Worm (Caenorhabditis elegans) whole organism, mixed stage, embryonic: ENCODE data around the gene C27B7.7.

ENCODE experiments used
- M03D4.4 ChIP-seq: sonication (generic microtip); optimal IDR thresholded peaks from 2 replicates; lab custom pipeline; 2017; ENCODE audit warnings: mild to moderate bottlenecking, missing genetic modification characterization, missing compliant biosample characterization
- bed-3 ChIP-seq: fragments of 200-800 bp; sonication (Bioruptor generic); optimal IDR thresholded peaks from 3 replicates; lab custom pipeline; 2018; ENCODE audit warnings: mild to moderate bottlenecking, missing genetic modification characterization, moderate library complexity, missing compliant biosample characterization
- blmp-1 ChIP-seq: fragments of 150-350 bp; optimal IDR thresholded peaks from 2 replicates; lab custom pipeline; 2014; ENCODE audit warnings: missing biosample characterization, missing genetic modification characterization
- ceh-39 ChIP-seq: fragments of 150-350 bp; optimal IDR thresholded peaks from 2 replicates; lab custom pipeline; 2014; ENCODE audit warnings: missing biosample characterization, missing genetic modification characterization
- ceh-43 ChIP-seq: fragments of 200-800 bp; sonication (Bioruptor generic); optimal IDR thresholded peaks from 2 replicates; lab custom pipeline; 2018; ENCODE audit warnings: mild to moderate bottlenecking, missing genetic modification characterization, moderate library complexity, missing compliant biosample characterization
- ceh-83 ChIP-seq: fragments of 200-800 bp; sonication (Bioruptor generic); optimal IDR thresholded peaks from 2 replicates; lab custom pipeline; 2018; ENCODE audit warnings: mild to moderate bottlenecking, missing genetic modification characterization, missing compliant biosample characterization
- cnd-1 ChIP-seq: fragments of 200-800 bp; sonication (Bioruptor generic); optimal IDR thresholded peaks from 2 replicates; lab custom pipeline; 2018; ENCODE audit warnings: mild to moderate bottlenecking, missing genetic modification characterization, missing compliant biosample characterization
- drap-1 ChIP-seq: fragments of 200-800 bp; sonication (Bioruptor generic); optimal IDR thresholded peaks from 3 replicates; lab custom pipeline; 2018; ENCODE audit warnings: mild to moderate bottlenecking, missing genetic modification characterization, missing compliant biosample characterization
- elt-1 ChIP-seq: sonication (generic microtip); optimal IDR thresholded peaks from 2 replicates; lab custom pipeline; 2017; ENCODE audit warnings: missing genetic modification characterization, mild to moderate bottlenecking, missing compliant biosample characterization, antibody characterized with exemption, moderate library complexity, borderline replicate concordance; ENCODE audit not compliant: insufficient read depth
- elt-3 ChIP-seq: fragments of 150-350 bp; optimal IDR thresholded peaks from 2 replicates; lab custom pipeline; 2014; ENCODE audit warnings: missing biosample characterization, missing genetic modification characterization
- ham-2 ChIP-seq: fragments of 200-800 bp; sonication (Bioruptor generic); optimal IDR thresholded peaks from 2 replicates; lab custom pipeline; 2018; ENCODE audit warnings: mild to moderate bottlenecking, missing genetic modification characterization, missing compliant biosample characterization
- hlh-1 ChIP-seq: fragments of 150-350 bp; optimal IDR thresholded peaks from 2 replicates; lab custom pipeline; 2014; ENCODE audit warnings: missing biosample characterization, missing genetic modification reagents, missing genetic modification characterization
- lin-13 ChIP-seq: fragments of 150-350 bp; optimal IDR thresholded peaks from 2 replicates; lab custom pipeline; 2014; ENCODE audit warnings: missing biosample characterization, missing genetic modification characterization
- lin-32 ChIP-seq: fragments of 200-800 bp; sonication (Bioruptor generic); optimal IDR thresholded peaks from 2 replicates; lab custom pipeline; 2018; ENCODE audit warnings: mild to moderate bottlenecking, missing genetic modification characterization, missing compliant biosample characterization
- lsy-2 ChIP-seq: fragments of 150-350 bp; optimal IDR thresholded peaks from 2 replicates; lab custom pipeline; 2014; ENCODE audit warnings: missing biosample characterization, missing genetic modification characterization
- mab-5 ChIP-seq: fragments of 150-350 bp; optimal IDR thresholded peaks from 2 replicates; lab custom pipeline; 2014; ENCODE audit warnings: missing biosample characterization, missing genetic modification characterization
- mep-1 ChIP-seq: fragments of 150-350 bp; optimal IDR thresholded peaks from 2 replicates; lab custom pipeline; 2017; ENCODE audit warnings: missing biosample characterization, missing genetic modification reagents, missing genetic modification characterization, inconsistent platforms
- mls-2 ChIP-seq: sonication (generic microtip); optimal IDR thresholded peaks from 2 replicates; lab custom pipeline; 2016; ENCODE audit warnings: mild to moderate bottlenecking, missing genetic modification characterization, moderate library complexity, missing compliant biosample characterization
- nhr-12 ChIP-seq: fragments of 150-350 bp; optimal IDR thresholded peaks from 2 replicates; lab custom pipeline; 2014; ENCODE audit warnings: missing biosample characterization, missing genetic modification characterization
- nhr-2 ChIP-seq: fragments of 150-350 bp; optimal IDR thresholded peaks from 2 replicates; lab custom pipeline; 2014; ENCODE audit warnings: missing biosample characterization, missing genetic modification characterization
- nhr-237 ChIP-seq: fragments of 150-350 bp; optimal IDR thresholded peaks from 2 replicates; lab custom pipeline; 2014; ENCODE audit warnings: missing biosample characterization, missing genetic modification characterization
- nhr-28 ChIP-seq: fragments of 150-350 bp; optimal IDR thresholded peaks from 2 replicates; lab custom pipeline; 2014; ENCODE audit warnings: missing biosample characterization, missing genetic modification characterization
- nhr-76 ChIP-seq: sonication (generic microtip); optimal IDR thresholded peaks from 2 replicates; lab custom pipeline; 2017; ENCODE audit warnings: missing biosample characterization, missing genetic modification characterization
- pha-4 ChIP-seq: fragments of 150-350 bp; optimal IDR thresholded peaks from 2 replicates; lab custom pipeline; 2018; ENCODE audit warnings: missing biosample characterization, missing genetic modification reagents, missing genetic modification characterization
- sem-2 ChIP-seq: fragments of 200-800 bp; sonication (Bioruptor generic); optimal IDR thresholded peaks from 2 replicates; lab custom pipeline; 2018; ENCODE audit warnings: mild to moderate bottlenecking, missing genetic modification characterization, missing compliant biosample characterization
- snpc-4 ChIP-seq: fragments of 150-350 bp; optimal IDR thresholded peaks from 2 replicates; lab custom pipeline; 2014; ENCODE audit warnings: missing biosample characterization, missing genetic modification characterization
- sptf-1 ChIP-seq: sonication (generic microtip); optimal IDR thresholded peaks from 2 replicates; lab custom pipeline; 2017; ENCODE audit warnings: mild to moderate bottlenecking, missing genetic modification characterization, moderate library complexity, missing compliant biosample characterization
- tbx-8 ChIP-seq: fragments of 200-800 bp; sonication (Bioruptor generic); optimal IDR thresholded peaks from 2 replicates; lab custom pipeline; 2018; ENCODE audit warnings: mild to moderate bottlenecking, missing genetic modification characterization, moderate library complexity, missing compliant biosample characterization
- unc-62 ChIP-seq: fragments of 150-350 bp; optimal IDR thresholded peaks from 2 replicates; lab custom pipeline; 2014; ENCODE audit warnings: missing biosample characterization, missing genetic modification reagents, missing genetic modification characterization
- zip-8 ChIP-seq: fragments of 150-350 bp; optimal IDR thresholded peaks from 2 replicates; lab custom pipeline; 2014; ENCODE audit warnings: missing biosample characterization, missing genetic modification characterization

Gene C27B7.7

ce11 chrIV:8873847-8874246 lies 33.0 kb upstream of the C27B7.7 start, which contains the start of gene hdl-2:
Gene hdl-2, plus strand, starts transcription at chrIV:8874147.
- TF ChIP-seq pha-4 (tag; lab: Kevin White, UChicago) (no peak), blmp-1 (no peak), unc-62 (GFP tag; lab: Kevin White, UChicago) (no peak), sptf-1 (tag; lab: Kevin White, UChicago) (no peak)

ce11 chrIV:8879810-8880209 lies 27.0 kb upstream of the C27B7.7 start, which contains the start of gene npax-4:
Gene npax-4, minus strand, starts transcription at chrIV:8879910.
- TF ChIP-seq ham-2 (GFP tag; lab: Kevin White, UChicago) (no peak), ceh-43 (no peak), hlh-1 (tag; lab: Kevin White, UChicago) (no peak), elt-1 (tag; lab: Kevin White, UChicago) (no peak), cnd-1 (tag; lab: Kevin White, UChicago) (no peak), snpc-4 (tag; lab: Kevin White, UChicago) (no peak), lin-32 (no peak), nhr-28 (tag; lab: Kevin White, UChicago) (no peak), nhr-12 (tag; lab: Kevin White, UChicago) (no peak), bed-3 (GFP tag; lab: Kevin White, UChicago) (no peak), mls-2 (tag; lab: Kevin White, UChicago) (no peak), elt-3 (tag; lab: Kevin White, UChicago) (no peak), sptf-1 (tag; lab: Kevin White, UChicago) (no peak), pha-4 (tag; lab: Kevin White, UChicago) (no peak)

ce11 chrIV:8881181-8881580 lies 25.7 kb upstream of the C27B7.7 start, which contains the start of gene C09G9.8:
Gene C09G9.8, plus strand, starts transcription at chrIV:8881481.
- TF ChIP-seq zip-8 (tag; lab: Kevin White, UChicago), result no peak

- TF ChIP-seq nhr-12 (tag; lab: Kevin White, UChicago), result no peak
- TF ChIP-seq blmp-1, result no peak
- no peak for TF ChIP-seq ceh-83 (GFP tag; lab: Kevin White, UChicago)
- TF ChIP-seq nhr-237 (tag; lab: Kevin White, UChicago), result no peak
- no peak for TF ChIP-seq lin-13 (tag; lab: Kevin White, UChicago)
- TF ChIP-seq ham-2 (GFP tag; lab: Kevin White, UChicago), result no peak
- TF ChIP-seq mep-1 (tag; lab: Kevin White, UChicago), result no peak
- TF ChIP-seq tbx-8 (GFP tag; lab: Kevin White, UChicago), result no peak
- TF ChIP-seq sem-2 (GFP tag; lab: Kevin White, UChicago), result no peak
- no peak for TF ChIP-seq unc-62 (GFP tag; lab: Kevin White, UChicago)
- TF ChIP-seq mls-2 (tag; lab: Kevin White, UChicago), result no peak
- TF ChIP-seq cnd-1 (tag; lab: Kevin White, UChicago), result no peak
- no peak for TF ChIP-seq nhr-76 (tag; lab: Kevin White, UChicago)
- TF ChIP-seq nhr-2 (tag; lab: Kevin White, UChicago), result no peak
- TF ChIP-seq lsy-2, result no peak
Measured at ce11 chrIV:8886228-8886627, 20.6 kb upstream of the C27B7.7 start, which contains the start of gene C09G9.5. Gene C09G9.5, plus strand, starts transcription at chrIV:8886528.

ce11 chrIV:8888525-8889026 lies 18.3 kb upstream of the C27B7.7 start, which contains the start of gene oma-1:
Gene oma-1, plus strand, starts transcription at chrIV:8888976.
- no peak for TF ChIP-seq unc-62 (GFP tag; lab: Kevin White, UChicago)
- no peak for TF ChIP-seq ceh-83 (GFP tag; lab: Kevin White, UChicago)
- no peak for TF ChIP-seq mab-5 (tag; lab: Kevin White, UChicago)
- TF ChIP-seq M03D4.4 (tag; lab: Kevin White, UChicago), result no peak
- no peak for TF ChIP-seq tbx-8 (GFP tag; lab: Kevin White, UChicago)
- no peak for TF ChIP-seq drap-1
- TF ChIP-seq snpc-4 (tag; lab: Kevin White, UChicago), result no peak
- no peak for TF ChIP-seq ceh-39 (tag; lab: Kevin White, UChicago)
- no peak for TF ChIP-seq nhr-76 (tag; lab: Kevin White, UChicago)
- TF ChIP-seq elt-1 (tag; lab: Kevin White, UChicago), result no peak
- TF ChIP-seq nhr-12 (tag; lab: Kevin White, UChicago), result no peak
- TF ChIP-seq lsy-2, result no peak
- no peak for TF ChIP-seq lin-32
- TF ChIP-seq cnd-1 (tag; lab: Kevin White, UChicago), result no peak
- TF ChIP-seq, all 35 proteins: peak for 0
